Fruit fly (Drosophila melanogaster) whole organism, wandering third instar larva: ENCODE results near the gene CG3529.
A peak's percentile ranks its signal among the peaks of the same experiment; 100 is the strongest.

ENCODE experiments used
- Abd-B ChIP-seq: fragments of >200 bp; optimal IDR thresholded peaks from 2 replicates; lab custom pipeline; 2017; ENCODE audit warnings: missing biosample characterization, missing genetic modification characterization
- CG32264 ChIP-seq: fragments of 200-800 bp; sonication (Bioruptor generic); optimal IDR thresholded peaks from 2 replicates; lab custom pipeline; 2016; ENCODE audit warnings: missing biosample characterization, missing genetic modification characterization
- CG9705 ChIP-seq: fragments of 200-800 bp; sonication (Bioruptor generic); optimal IDR thresholded peaks from 2 replicates; lab custom pipeline; 2018; ENCODE audit warnings: missing biosample characterization, mild to moderate bottlenecking, missing genetic modification characterization
- CrebA ChIP-seq: fragments of 200-800 bp; sonication (Bioruptor generic); optimal IDR thresholded peaks from 2 replicates; lab custom pipeline; 2016; ENCODE audit warnings: missing biosample characterization, mild to moderate bottlenecking, missing genetic modification characterization, borderline replicate concordance
- Dfd ChIP-seq: fragments of >200 bp; optimal IDR thresholded peaks from 2 replicates; lab custom pipeline; 2017; ENCODE audit warnings: missing biosample characterization, missing genetic modification characterization
- Dif ChIP-seq: fragments of 200-275, 200-300 bp; sonication (Bioruptor generic); optimal IDR thresholded peaks from 2 replicates; lab custom pipeline; 2018; ENCODE audit warnings: missing biosample characterization, missing genetic modification characterization; ENCODE audit not compliant: partially characterized antibody
- HLH106 ChIP-seq: fragments of 200-800 bp; optimal IDR thresholded peaks from 3 replicates; lab custom pipeline; 2019; ENCODE audit warnings: missing biosample characterization, mild to moderate bottlenecking, missing genetic modification characterization, moderate library complexity
- Hnf4 ChIP-seq: fragments of 200-800 bp; sonication (Bioruptor generic); optimal IDR thresholded peaks from 2 replicates; lab custom pipeline; 2016; ENCODE audit warnings: missing biosample characterization, mild to moderate bottlenecking, missing genetic modification characterization
- Hr78 ChIP-seq: fragments of >200 bp; optimal IDR thresholded peaks from 2 replicates; lab custom pipeline; 2017; ENCODE audit warnings: missing biosample characterization, missing genetic modification characterization
- Hr83 ChIP-seq: fragments of 200-300 bp; sonication (Bioruptor generic); optimal IDR thresholded peaks from 2 replicates; lab custom pipeline; 2016; ENCODE audit warnings: missing biosample characterization, mild to moderate bottlenecking, missing genetic modification characterization, moderate library complexity; ENCODE audit not compliant: poor library complexity, severe bottlenecking
- Jra ChIP-seq: sonication (Bioruptor generic); optimal IDR thresholded peaks from 2 replicates; lab custom pipeline; 2016; ENCODE audit warnings: missing biosample characterization, missing genetic modification characterization
- Mio ChIP-seq: sonication (Bioruptor generic); optimal IDR thresholded peaks from 2 replicates; lab custom pipeline; 2016; ENCODE audit warnings: missing biosample characterization, missing genetic modification characterization
- Myc ChIP-seq: fragments of >200 bp; optimal IDR thresholded peaks from 2 replicates; lab custom pipeline; 2017
- OdsH ChIP-seq: fragments of 200-800 bp; sonication (Bioruptor generic); optimal IDR thresholded peaks from 2 replicates; lab custom pipeline; 2016; ENCODE audit warnings: missing biosample characterization, mild to moderate bottlenecking, missing genetic modification characterization
- Rel ChIP-seq, 2 experiments: fragments of 200-800 bp; sonication (Bioruptor generic) in 1 of 2; optimal IDR thresholded peaks; 2 replicates in 1 of 2; 3 replicates in 1 of 2; lab custom pipeline; 2016 to 2019; ENCODE audit warnings: mild to moderate bottlenecking in 2 of 2, missing biosample characterization in 2 of 2, missing genetic modification characterization in 2 of 2, moderate library complexity in 1 of 2
- Sp1 ChIP-seq: fragments of 200-800 bp; sonication (Bioruptor generic); optimal IDR thresholded peaks from 3 replicates; lab custom pipeline; 2019; ENCODE audit warnings: missing biosample characterization, mild to moderate bottlenecking, missing genetic modification characterization, moderate library complexity
- Vsx2 ChIP-seq: fragments of 200-300, 225-300 bp; sonication (Bioruptor generic); optimal IDR thresholded peaks from 2 replicates; lab custom pipeline; 2018; ENCODE audit warnings: missing biosample characterization, missing genetic modification characterization; ENCODE audit not compliant: partially characterized antibody
- br ChIP-seq: fragments of 200-800 bp; sonication (Bioruptor generic); optimal IDR thresholded peaks from 2 replicates; lab custom pipeline; 2016; ENCODE audit warnings: missing biosample characterization, missing genetic modification characterization
- brk ChIP-seq: fragments of 200-800 bp; sonication (Bioruptor generic); optimal IDR thresholded peaks from 2 replicates; lab custom pipeline; 2016; ENCODE audit warnings: missing biosample characterization, mild to moderate bottlenecking, missing genetic modification characterization
- dl ChIP-seq, 2 experiments: fragments of 175-275, 200-275 bp in 1 of 2; fragments of 200-275 bp in 1 of 2; sonication (Bioruptor generic); optimal IDR thresholded peaks; lab custom pipeline; 2018; ENCODE audit warnings: mild to moderate bottlenecking in 2 of 2, missing biosample characterization in 2 of 2, missing genetic modification characterization in 2 of 2, moderate library complexity in 2 of 2; ENCODE audit not compliant: partially characterized antibody in 2 of 2, insufficient read depth in 1 of 2
- dsf ChIP-seq: sonication (Bioruptor generic); optimal IDR thresholded peaks from 2 replicates; lab custom pipeline; 2016; ENCODE audit warnings: missing biosample characterization, missing genetic modification characterization, borderline replicate concordance
- ey ChIP-seq: fragments of 200-800 bp; sonication (Bioruptor generic); optimal IDR thresholded peaks from 2 replicates; lab custom pipeline; 2016; ENCODE audit warnings: missing biosample characterization, missing genetic modification characterization
- foxo ChIP-seq, 2 experiments: fragments of 200-800 bp; sonication (Bioruptor generic); optimal IDR thresholded peaks; 2 replicates in 1 of 2; 3 replicates in 1 of 2; lab custom pipeline; 2016 to 2017; ENCODE audit warnings: missing biosample characterization in 2 of 2, missing genetic modification characterization in 2 of 2
- fru ChIP-seq: fragments of 200-800 bp; sonication (Bioruptor generic); optimal IDR thresholded peaks from 3 replicates; lab custom pipeline; 2016; ENCODE audit warnings: missing biosample characterization, mild to moderate bottlenecking, missing genetic modification characterization
- h ChIP-seq: fragments of 200-800 bp; sonication (Bioruptor generic); optimal IDR thresholded peaks from 3 replicates; lab custom pipeline; 2016; ENCODE audit warnings: missing biosample characterization, mild to moderate bottlenecking, missing genetic modification characterization
- jim ChIP-seq: fragments of 175-275, 200-325 bp; sonication (Bioruptor generic); optimal IDR thresholded peaks from 2 replicates; lab custom pipeline; 2016; ENCODE audit warnings: missing biosample characterization, mild to moderate bottlenecking, missing genetic modification characterization
- lola ChIP-seq: fragments of >200 bp; optimal IDR thresholded peaks from 2 replicates; lab custom pipeline; 2017; ENCODE audit warnings: missing biosample characterization, missing genetic modification characterization
- pan ChIP-seq: fragments of >200 bp; optimal IDR thresholded peaks from 2 replicates; lab custom pipeline; 2017
- psq ChIP-seq: fragments of 200-800 bp; sonication (Bioruptor generic); optimal IDR thresholded peaks from 3 replicates; lab custom pipeline; 2017; ENCODE audit warnings: missing biosample characterization, mild to moderate bottlenecking, missing genetic modification characterization, moderate library complexity
- rgr ChIP-seq: fragments of 200-800 bp; sonication (Bioruptor generic); optimal IDR thresholded peaks from 3 replicates; lab custom pipeline; 2016; ENCODE audit warnings: missing biosample characterization, mild to moderate bottlenecking, missing genetic modification characterization
- sv ChIP-seq: fragments of 200-800 bp; sonication (Bioruptor generic); optimal IDR thresholded peaks from 3 replicates; lab custom pipeline; 2016; ENCODE audit warnings: missing biosample characterization, missing genetic modification characterization
- usp ChIP-seq: fragments of >200 bp; optimal IDR thresholded peaks from 2 replicates; lab custom pipeline; 2017; ENCODE audit warnings: missing biosample characterization, missing genetic modification characterization
- woc ChIP-seq: sonication (Bioruptor generic); optimal IDR thresholded peaks from 2 replicates; lab custom pipeline; 2016; ENCODE audit warnings: missing biosample characterization, mild to moderate bottlenecking, missing genetic modification characterization

Gene CG3529

DNA sequence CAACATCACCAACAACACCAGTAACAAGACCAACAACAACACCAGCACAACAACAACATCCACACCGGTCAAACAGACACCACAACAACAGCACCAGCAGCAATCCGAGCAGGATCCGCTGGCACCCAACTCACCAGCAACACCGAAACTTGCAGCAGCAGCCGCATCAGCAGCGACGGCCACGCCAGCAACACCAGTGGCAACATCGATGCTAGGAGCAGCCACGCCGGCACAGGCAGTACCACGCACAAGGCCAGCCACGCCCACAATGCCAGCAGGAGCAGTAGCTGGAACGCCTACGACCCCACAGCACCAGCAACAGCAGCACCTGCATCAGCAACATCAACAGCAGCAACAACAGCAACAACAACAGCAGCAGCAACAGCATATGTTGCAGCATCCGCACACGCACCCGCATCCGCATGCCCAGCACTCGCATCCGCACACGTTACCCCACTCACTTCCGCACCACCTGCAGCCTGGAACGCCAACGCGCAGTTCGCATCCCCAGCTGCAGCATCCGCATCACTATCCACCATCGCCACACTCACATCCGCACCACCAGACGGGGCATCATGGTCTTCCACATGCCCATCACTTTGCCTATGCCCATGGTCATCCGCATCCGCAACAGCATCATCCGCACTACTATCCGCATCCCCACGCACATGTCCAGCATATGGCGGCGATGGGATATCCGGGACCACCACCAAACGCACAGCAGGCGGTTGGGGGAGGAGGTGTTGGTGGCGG is 24.7 kb downstream of the CG3529 start:
- no peak for TF ChIP-seq brk
- TF ChIP-seq Dfd (GFP tag; lab: Kevin White, UChicago), result peak; percentile 92
- no peak for TF ChIP-seq pan (lab: Kevin White, UChicago)
- TF ChIP-seq dsf (GFP tag; lab: Kevin White, UChicago), result no peak
- TF ChIP-seq Rel (GFP tag; optimal IDR thresholded peaks at IDR 0.05; lab: Kevin White, UChicago), result no peak
- no peak for TF ChIP-seq Rel (tag; optimal IDR thresholded peaks at IDR 0.05; lab: Kevin White, UChicago)
- TF ChIP-seq usp (GFP tag; lab: Kevin White, UChicago), result no peak
- no peak for TF ChIP-seq Hr78 (GFP tag; lab: Kevin White, UChicago)

DNA sequence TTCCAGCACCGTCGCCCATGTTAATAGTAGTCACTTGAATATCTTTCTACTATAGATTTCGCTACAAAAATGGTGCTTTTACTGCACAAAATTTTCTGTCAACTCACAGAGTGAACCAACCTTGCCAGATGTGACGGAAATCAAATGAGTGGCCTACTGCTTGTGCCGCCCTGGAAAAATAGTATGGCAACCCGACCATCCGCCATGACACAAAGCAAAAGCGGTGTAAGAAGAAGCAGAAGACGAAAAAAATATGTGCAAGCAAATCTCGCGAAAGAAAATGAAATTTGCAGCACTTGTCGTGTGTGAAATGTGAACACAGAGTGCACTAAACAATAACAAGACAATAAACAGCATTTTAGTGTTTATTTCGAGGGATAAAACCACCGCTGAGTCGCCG is 30.2 kb downstream of the CG3529 start, which contains the start of the genes Uch-L5 and Jarid2:
Uch-L5 (minus strand) TSS at position 137 of the 400 bp plus-strand sequence.
Jarid2 (plus strand) TSS at position 210 of the 400 bp plus-strand sequence.
- TF ChIP-seq lola (GFP tag; lab: Kevin White, UChicago), result no peak
- TF ChIP-seq CG32264 (GFP tag; lab: Kevin White, UChicago), result no peak
- peak; percentile 47 for TF ChIP-seq ey
- peak; percentile 70 for TF ChIP-seq psq (GFP tag; lab: Kevin White, UChicago)
- TF ChIP-seq jim (GFP tag; lab: Kevin White, UChicago), result no peak
- TF ChIP-seq OdsH, result peak; percentile 35
- TF ChIP-seq dsf (GFP tag; lab: Kevin White, UChicago), result no peak
- TF ChIP-seq Hr83 (GFP tag; lab: Kevin White, UChicago), result peak; percentile 83
- no peak for TF ChIP-seq Rel (GFP tag; optimal IDR thresholded peaks at IDR 0.05; lab: Kevin White, UChicago)
- TF ChIP-seq Rel (tag; optimal IDR thresholded peaks at IDR 0.05; lab: Kevin White, UChicago), result peak; percentile 51
- TF ChIP-seq Myc, result no peak
- TF ChIP-seq foxo (GFP tag; optimal IDR thresholded peaks at IDR 0.05; lab: Kevin White, UChicago), result peak in 1 of 2 experiments; percentile 78
- no peak for TF ChIP-seq woc
- peak; percentile 68 for TF ChIP-seq rgr (GFP tag; lab: Kevin White, UChicago)
- peak; percentile 49 for TF ChIP-seq fru
- peak; percentile 55 for TF ChIP-seq Sp1 (GFP tag; lab: Kevin White, UChicago)
- TF ChIP-seq CG9705 (GFP tag; lab: Kevin White, UChicago), result peak; percentile 37
- TF ChIP-seq HLH106 (tag; lab: Kevin White, UChicago), result peak; percentile 48
- TF ChIP-seq h (GFP tag; lab: Kevin White, UChicago), result peak; percentile 66
- no peak for TF ChIP-seq dl (GFP tag; optimal IDR thresholded peaks at IDR 0.05; lab: Kevin White, UChicago; ENCODE audit: insufficient read depth in 1 of 2, partially characterized antibody in 2 of 2)

dm6 chr3L:9487586-9487985 is 40.9 kb downstream of the CG3529 start, which contains the start of gene pall:
TSS of gene pall (minus strand) at chr3L:9487790.
- TF ChIP-seq jim (GFP tag; lab: Kevin White, UChicago) (no peak), br (no peak), Rel (GFP tag; optimal IDR thresholded peaks at IDR 0.05; lab: Kevin White, UChicago) (no peak), Rel (tag; optimal IDR thresholded peaks at IDR 0.05; lab: Kevin White, UChicago) (peak; percentile 40), Myc (peak; percentile 48)

DNA sequence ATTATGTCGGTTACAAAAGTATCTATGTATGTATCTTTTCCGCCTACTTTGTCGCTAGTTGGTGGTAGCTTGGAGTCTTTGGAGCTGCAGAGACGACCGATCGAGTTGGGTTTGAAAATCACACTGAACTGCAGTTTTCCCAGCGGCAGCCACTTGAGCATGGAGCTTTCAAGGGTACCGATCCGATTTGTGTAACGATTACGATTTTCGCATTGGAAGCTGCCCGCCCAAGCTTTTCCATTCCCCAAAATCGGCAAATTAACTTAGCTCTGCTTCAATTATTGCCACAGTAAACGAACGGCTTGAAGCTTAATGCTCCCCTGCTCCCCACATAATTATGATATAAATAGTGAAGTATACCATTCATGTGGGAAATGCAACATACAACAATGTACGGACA is 42.5 kb downstream of the CG3529 start, which contains the start of gene CG32036:
CG32036 (minus strand) TSS at position 101 of the 400 bp plus-strand sequence.
- no peak for TF ChIP-seq Myc
- TF ChIP-seq dsf (GFP tag; lab: Kevin White, UChicago), result no peak
- TF ChIP-seq Hnf4, result no peak
- TF ChIP-seq Mio, result no peak
- no peak for TF ChIP-seq Hr83 (GFP tag; lab: Kevin White, UChicago)
- TF ChIP-seq Rel (GFP tag; optimal IDR thresholded peaks at IDR 0.05; lab: Kevin White, UChicago), result no peak
- no peak for TF ChIP-seq Rel (tag; optimal IDR thresholded peaks at IDR 0.05; lab: Kevin White, UChicago)
- TF ChIP-seq jim (GFP tag; lab: Kevin White, UChicago), result no peak
- no peak for TF ChIP-seq CrebA (GFP tag; lab: Kevin White, UChicago)
- TF ChIP-seq sv (GFP tag; lab: Kevin White, UChicago), result no peak
- TF ChIP-seq Abd-B (GFP tag; lab: Kevin White, UChicago), result no peak
- no peak for TF ChIP-seq foxo (GFP tag; optimal IDR thresholded peaks at IDR 0.05; lab: Kevin White, UChicago)
- no peak for TF ChIP-seq lola (GFP tag; lab: Kevin White, UChicago)
- TF ChIP-seq h (GFP tag; lab: Kevin White, UChicago), result no peak
- TF ChIP-seq Jra (GFP tag; lab: Kevin White, UChicago), result no peak
- TF ChIP-seq OdsH, result no peak
- TF ChIP-seq Sp1 (GFP tag; lab: Kevin White, UChicago), result no peak
- TF ChIP-seq pan (lab: Kevin White, UChicago), result no peak
- TF ChIP-seq usp (GFP tag; lab: Kevin White, UChicago), result no peak
- no peak for TF ChIP-seq Vsx2 (GFP tag; lab: Kevin White, UChicago)
- no peak for TF ChIP-seq Dif
